Worm (Caenorhabditis elegans): ENCODE measurements around the gene pxl-1.

Gene pxl-1

ce11 chrIII:5898631-5899030 lies 2.8 kb upstream of the pxl-1 start (continued):
- no peak for TF ChIP-seq tlf-1 (GFP tag; optimal IDR thresholded peaks at IDR 0.05)

ce11 chrIII:5897468-5897867 lies 1.7 kb upstream of the pxl-1 start:
- TF ChIP-seq dpl-1 (GFP tag; optimal IDR thresholded peaks at IDR 0.05) (no peak), efl-1 (GFP tag; optimal IDR thresholded peaks at IDR 0.05) (peak; percentile 30)

- TF ChIP-seq pha-4 (tag; optimal IDR thresholded peaks at IDR 0.05) (peak; percentile 63), unc-62 (GFP tag; optimal IDR thresholded peaks at IDR 0.05) (no peak)
Measured at ce11 chrIII:5892909-5893308, 2.9 kb downstream of the pxl-1 start.

DNA sequence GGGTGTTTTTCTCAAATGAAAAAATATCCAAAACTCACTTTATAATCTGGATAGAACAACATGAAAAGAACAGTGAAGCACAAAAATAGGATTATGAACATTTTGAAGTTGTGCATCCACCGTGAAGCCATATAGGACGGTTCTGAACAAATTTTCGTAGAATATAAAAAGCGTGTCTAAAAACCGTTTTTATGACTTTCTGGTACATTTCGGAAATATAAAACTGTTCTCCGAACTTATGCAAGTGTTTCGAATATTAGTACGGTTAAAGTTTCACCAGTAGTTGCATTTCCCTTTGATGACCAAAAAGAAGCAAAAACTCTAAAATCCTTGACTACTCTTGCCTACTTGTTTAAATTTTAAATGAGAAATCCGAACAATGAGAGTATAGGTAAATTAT lies 7.1 kb downstream of the pxl-1 start, which contains the start of gene C28H8.8:
Gene C28H8.8, minus strand, starts transcription at position 101 of the 400 bp plus-strand sequence.
- TF ChIP-seq egl-18 (GFP tag; IDR thresholded peaks at IDR 0.05), result no peak
- TF ChIP-seq ceh-58 (GFP tag; IDR thresholded peaks at IDR 0.05), result no peak
- TF ChIP-seq ZK185.1 (tag; optimal IDR thresholded peaks at IDR 0.05; ENCODE audit: poor library complexity, severe bottlenecking), result no peak
- no peak for TF ChIP-seq unc-62 (GFP tag; optimal IDR thresholded peaks at IDR 0.05)
- TF ChIP-seq rcor-1 (GFP tag; IDR thresholded peaks at IDR 0.05), result no peak
- no peak for TF ChIP-seq die-1 (tag; optimal IDR thresholded peaks at IDR 0.05)
- TF ChIP-seq D2030.7 (GFP tag; IDR thresholded peaks at IDR 0.05), result no peak

ce11 chrIII:5886893-5887292 lies 8.9 kb downstream of the pxl-1 start, which contains the start of gene C28H8.7:
Gene C28H8.7 (minus strand): TSS chrIII:5886993.
- TF ChIP-seq F37B4.10 (GFP tag; IDR thresholded peaks at IDR 0.05), result no peak
- no peak for TF ChIP-seq ets-4 (GFP tag; optimal IDR thresholded peaks at IDR 0.05)

DNA sequence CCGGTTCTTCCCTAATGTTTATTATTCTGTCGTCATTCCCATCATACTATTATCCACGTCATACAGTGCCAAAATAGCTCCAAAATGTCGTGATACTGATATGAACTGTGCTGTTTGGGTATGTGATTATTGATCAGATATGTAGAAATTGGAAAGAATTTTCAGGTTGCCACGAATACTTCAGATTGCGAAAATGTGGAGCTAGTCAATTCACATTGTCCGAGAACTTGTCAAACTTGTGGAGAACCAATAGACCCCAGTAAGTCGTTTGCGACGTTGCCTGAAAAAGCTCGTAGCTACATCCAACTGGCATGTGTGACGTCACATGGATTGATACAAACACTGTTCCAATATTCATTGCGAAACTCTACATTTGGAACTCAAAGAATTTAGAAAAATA lies 11.4 kb downstream of the pxl-1 start:
- TF ChIP-seq C06A6.2 (GFP tag; conservative IDR thresholded peaks at IDR 0.05) (no peak), ztf-22 (GFP tag; optimal IDR thresholded peaks at IDR 0.05) (no peak), lin-35 (GFP tag; optimal IDR thresholded peaks at IDR 0.05) (no peak), xnd-1 (tag; optimal IDR thresholded peaks at IDR 0.05) (no peak), chd-7 (tag; optimal IDR thresholded peaks at IDR 0.05) (no peak), ceh-91 (GFP tag; IDR thresholded peaks at IDR 0.05) (no peak), ztf-3 (GFP tag; optimal IDR thresholded peaks at IDR 0.05) (no peak), lin-26 (GFP tag; IDR thresholded peaks at IDR 0.05) (no peak), Y53G8AR.9 (GFP tag; conservative IDR thresholded peaks at IDR 0.05) (no peak), ceh-27 (GFP tag; optimal IDR thresholded peaks at IDR 0.05) (no peak), nfya-1 (tag; optimal IDR thresholded peaks at IDR 0.05; ENCODE audit: borderline replicate concordance, insufficient read depth) (no peak), unc-62 (GFP tag; optimal IDR thresholded peaks at IDR 0.05) (no peak), repo-1 (tag; optimal IDR thresholded peaks at IDR 0.05) (no peak), pbrm-1 (GFP tag; IDR thresholded peaks at IDR 0.05) (no peak), akir-1 (GFP tag; optimal IDR thresholded peaks at IDR 0.05) (no peak), dpl-1 (GFP tag; optimal IDR thresholded peaks at IDR 0.05) (no peak), die-1 (tag; optimal IDR thresholded peaks at IDR 0.05) (no peak)

DNA sequence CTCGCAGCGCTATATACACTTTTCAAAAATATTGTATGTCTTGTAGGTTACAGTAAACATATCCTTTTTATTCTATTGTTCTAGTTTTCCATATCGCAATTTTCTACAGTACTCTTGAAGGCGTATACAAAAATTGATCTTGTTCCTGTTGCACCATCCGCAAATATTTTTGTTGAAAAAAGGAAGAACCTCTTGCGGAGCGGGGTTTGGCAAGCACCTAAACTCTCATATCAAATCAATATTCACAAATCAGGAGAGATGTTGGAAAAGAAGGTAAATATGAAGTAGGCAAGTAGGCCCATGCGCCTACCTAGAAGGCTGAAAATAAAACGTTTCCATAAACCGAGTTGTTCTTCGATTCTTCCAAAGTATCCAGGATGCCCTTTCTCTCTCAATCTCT lies 11.8 kb downstream of the pxl-1 start, which contains the start of gene C28H8.5:
Gene C28H8.5, plus strand, starts transcription at position 301 of the 400 bp plus-strand sequence.
- TF ChIP-seq cebp-2 (GFP tag; IDR thresholded peaks at IDR 0.05), result no peak
- TF ChIP-seq gei-17 (GFP tag; optimal IDR thresholded peaks at IDR 0.05), result no peak
- TF ChIP-seq ceh-79 (tag; optimal IDR thresholded peaks at IDR 0.05), result no peak
- TF ChIP-seq Y56A3A.18 (GFP tag; IDR thresholded peaks at IDR 0.05), result no peak
- no peak for TF ChIP-seq snpc-4 (GFP tag; optimal IDR thresholded peaks at IDR 0.05)
- no peak for TF ChIP-seq snpc-4 (tag; optimal IDR thresholded peaks at IDR 0.05)
- TF ChIP-seq nfyb-1 (GFP tag; IDR thresholded peaks at IDR 0.05), result no peak
- no peak for TF ChIP-seq Y95B8A.8 (GFP tag; IDR thresholded peaks at IDR 0.05)
- no peak for TF ChIP-seq madf-10 (tag; optimal IDR thresholded peaks at IDR 0.05)
- no peak for TF ChIP-seq ztf-25 (GFP tag; IDR thresholded peaks at IDR 0.05)
- no peak for TF ChIP-seq egl-18 (GFP tag; IDR thresholded peaks at IDR 0.05)
- no peak for TF ChIP-seq Y67H2A.10 (GFP tag; conservative IDR thresholded peaks at IDR 0.05)
- TF ChIP-seq ekl-4 (GFP tag; IDR thresholded peaks at IDR 0.05), result no peak
- TF ChIP-seq F49E8.2 (tag; optimal IDR thresholded peaks at IDR 0.05; ENCODE audit: insufficient read depth), result no peak

Measured in whole organism, young adult.